Fruit fly (Drosophila melanogaster) whole organism, embryonic: ENCODE data around the gene Mekk1.

Source experiments
- Abd-B ChIP-seq: fragments of 200-800 bp; sonication (Bioruptor generic); optimal IDR thresholded peaks from 2 replicates; lab custom pipeline; 2018; ENCODE audit warnings: missing biosample characterization, mild to moderate bottlenecking, missing genetic modification characterization, moderate library complexity
- CG4730 ChIP-seq: fragments of 200-800 bp; sonication (Bioruptor generic); IDR thresholded peaks from 2 replicates; pipeline ENCODE4 v1.3.6; 2022; ENCODE audit warnings: missing biosample characterization, missing genetic modification characterization
- Chrac-16 ChIP-seq: fragments of 200-800 bp; sonication (Bioruptor generic); optimal IDR thresholded peaks from 3 replicates; lab custom pipeline; 2016; ENCODE audit warnings: missing biosample characterization, missing genetic modification characterization
- D19A ChIP-seq: fragments of 200-800 bp; optimal IDR thresholded peaks from 3 replicates; lab custom pipeline; 2019; ENCODE audit warnings: missing biosample characterization, mild to moderate bottlenecking, missing genetic modification characterization, moderate library complexity
- Dfd ChIP-seq, 2 experiments: fragments of >200 bp; optimal IDR thresholded peaks; 2 replicates each; lab custom pipeline; 2017; ENCODE audit warnings: missing biosample characterization in 2 of 2, missing genetic modification characterization in 2 of 2
- Hr78 ChIP-seq, 2 experiments: fragments of 200-800 bp in 1 of 2; fragments of >200 bp in 1 of 2; sonication (Bioruptor generic) in 1 of 2; optimal IDR thresholded peaks; 2 replicates each; lab custom pipeline; 2017 to 2019; ENCODE audit warnings: missing biosample characterization in 2 of 2, missing genetic modification characterization in 2 of 2, mild to moderate bottlenecking in 1 of 2, moderate library complexity in 1 of 2
- Myb ChIP-seq: fragments of 200-800 bp; sonication (Bioruptor generic); optimal IDR thresholded peaks from 2 replicates; lab custom pipeline; 2016; ENCODE audit warnings: missing biosample characterization, missing genetic modification characterization
- Optix ChIP-seq: fragments of 200-800 bp; sonication (Bioruptor generic); IDR thresholded peaks from 3 replicates; pipeline ENCODE4 v1.3.6; 2022; ENCODE audit warnings: missing biosample characterization, missing genetic modification characterization
- btn ChIP-seq: fragments of 200-800 bp; sonication (Bioruptor generic); optimal IDR thresholded peaks from 2 replicates; lab custom pipeline; 2016; ENCODE audit warnings: missing biosample characterization, missing genetic modification characterization
- fru ChIP-seq: fragments of >200 bp; optimal IDR thresholded peaks from 2 replicates; lab custom pipeline; 2017

dm6 chr3R:18706289-18706688, 37.1 kb downstream of the Mekk1 start:
- TF ChIP-seq Hr78 (GFP tag; optimal IDR thresholded peaks at IDR 0.05; lab: Kevin White, UChicago) (no peak), fru (lab: Kevin White, UChicago) (no peak), btn (GFP tag; lab: Kevin White, UChicago) (no peak), CG4730 (GFP tag; lab: Robert Waterston, UW) (no peak), D19A (no peak), Dfd (GFP tag; optimal IDR thresholded peaks at IDR 0.05; lab: Kevin White, UChicago) (no peak), Optix (GFP tag; lab: Robert Waterston, UW) (no peak), Myb (GFP tag; lab: Kevin White, UChicago) (no peak), Chrac-16 (GFP tag; lab: Kevin White, UChicago) (no peak), Abd-B (no peak)
